Worm (Caenorhabditis elegans) whole organism, young adult: ENCODE results near the gene nsph-3.1.
"Not testable (repeated sequence)": the region's sequence is repeated elsewhere in the genome, so short reads cannot be mapped to it uniquely, and the experiment has no call there.

Source experiments
- B0035.1 ChIP-seq: sonication (generic microtip); optimal IDR thresholded peaks from 2 replicates; lab custom pipeline; 2016; ENCODE audit warnings: missing genetic modification characterization, mild to moderate bottlenecking, missing compliant biosample characterization, missing genotype, missing genetic modification reagents
- B0261.1 ChIP-seq: sonication (generic microtip); optimal IDR thresholded peaks from 2 replicates; lab custom pipeline; 2016; ENCODE audit warnings: mild to moderate bottlenecking, missing genetic modification characterization, moderate library complexity, missing compliant biosample characterization
- B0336.3 ChIP-seq: fragments of 200-800 bp; sonication (Bioruptor generic); IDR thresholded peaks from 2 replicates; pipeline ENCODE4 v1.3.6; 2022; ENCODE audit warnings: missing genetic modification characterization, missing compliant biosample characterization
- C17E4.6 ChIP-seq: fragments of 200-800 bp; sonication (Bioruptor generic); IDR thresholded peaks from 2 replicates; pipeline ENCODE4 v1.3.6; 2022; ENCODE audit warnings: missing genetic modification reagents, missing genetic modification characterization, missing compliant biosample characterization
- F49E8.2 ChIP-seq: sonication (generic microtip); optimal IDR thresholded peaks from 3 replicates; lab custom pipeline; 2017; ENCODE audit warnings: missing genetic modification characterization, mild to moderate bottlenecking, missing compliant biosample characterization, antibody characterized with exemption, moderate library complexity; ENCODE audit not compliant: insufficient read depth
- K12H6.12 ChIP-seq: fragments of 200-800 bp; sonication (Bioruptor generic); optimal IDR thresholded peaks from 2 replicates; lab custom pipeline; 2018; ENCODE audit warnings: mild to moderate bottlenecking, missing genetic modification characterization, missing compliant biosample characterization
- T07F8.4 ChIP-seq: sonication (generic microtip); optimal IDR thresholded peaks from 2 replicates; lab custom pipeline; 2016; ENCODE audit warnings: mild to moderate bottlenecking, missing genetic modification characterization, moderate library complexity, missing compliant biosample characterization
- Y53G8AR.9 ChIP-seq: fragments of 200-800 bp; sonication (Bioruptor generic); conservative IDR thresholded peaks from 2 replicates; pipeline ENCODE4 v1.3.6; 2022; ENCODE audit warnings: missing genetic modification reagents, missing genetic modification characterization, missing compliant biosample characterization
- Y56A3A.18 ChIP-seq: fragments of 200-800 bp; sonication (Bioruptor generic); IDR thresholded peaks from 2 replicates; pipeline ENCODE4 v1.3.6; 2022; ENCODE audit warnings: missing genetic modification reagents, missing genetic modification characterization, missing compliant biosample characterization
- Y95B8A.8 ChIP-seq: fragments of 200-800 bp; sonication (Bioruptor generic); IDR thresholded peaks from 2 replicates; pipeline ENCODE4 v1.3.6; 2022; ENCODE audit warnings: missing genetic modification reagents, missing genetic modification characterization, missing compliant biosample characterization
- akir-1 ChIP-seq: fragments of 200-800 bp; sonication (Bioruptor generic); optimal IDR thresholded peaks from 2 replicates; lab custom pipeline; 2018; ENCODE audit warnings: mild to moderate bottlenecking, missing genetic modification characterization, moderate library complexity, missing compliant biosample characterization
- aptf-2 ChIP-seq: fragments of 200-800 bp; sonication (Bioruptor generic); conservative IDR thresholded peaks from 2 replicates; pipeline ENCODE4 v1.3.6; 2022; ENCODE audit warnings: missing genetic modification reagents, missing genetic modification characterization, missing compliant biosample characterization
- aptf-3 ChIP-seq: fragments of 200-800 bp; sonication (Bioruptor generic); IDR thresholded peaks from 2 replicates; pipeline ENCODE4 v1.3.6; 2022; ENCODE audit warnings: missing genetic modification characterization, missing compliant biosample characterization
- athp-1 ChIP-seq: sonication (generic microtip); optimal IDR thresholded peaks from 2 replicates; lab custom pipeline; 2017; ENCODE audit warnings: mild to moderate bottlenecking, missing genetic modification characterization, missing compliant biosample characterization
- attf-5 ChIP-seq: fragments of 200-800 bp; sonication (Bioruptor generic); optimal IDR thresholded peaks from 2 replicates; lab custom pipeline; 2018; ENCODE audit warnings: mild to moderate bottlenecking, missing genetic modification characterization, missing compliant biosample characterization
- cebp-1 ChIP-seq, 2 experiments: fragments of 200-800 bp in 1 of 2; sonication (Bioruptor generic) in 1 of 2; sonication (generic microtip) in 1 of 2; IDR thresholded peaks in 1 of 2; optimal IDR thresholded peaks in 1 of 2; 2 replicates each; pipeline versions ENCODE4 v1.3.6 to Lab custom; 2017 to 2022; ENCODE audit warnings: missing compliant biosample characterization in 2 of 2, missing genetic modification characterization in 2 of 2, mild to moderate bottlenecking in 1 of 2, missing genetic modification reagents in 1 of 2, moderate library complexity in 1 of 2
- cebp-2 ChIP-seq: fragments of 200-800 bp; sonication (Bioruptor generic); IDR thresholded peaks from 2 replicates; pipeline ENCODE4 v1.3.6; 2022; ENCODE audit warnings: missing genetic modification characterization, missing compliant biosample characterization
- ceh-27 ChIP-seq: fragments of 200-800 bp; sonication (Bioruptor generic); optimal IDR thresholded peaks from 2 replicates; lab custom pipeline; 2018; ENCODE audit warnings: mild to moderate bottlenecking, missing genetic modification characterization, moderate library complexity, missing compliant biosample characterization
- ceh-91 ChIP-seq: fragments of 200-800 bp; sonication (Bioruptor generic); IDR thresholded peaks from 2 replicates; pipeline ENCODE4 v1.3.6; 2022; ENCODE audit warnings: missing genetic modification reagents, missing genetic modification characterization, missing compliant biosample characterization
- hlh-26 ChIP-seq: fragments of 200-800 bp; sonication (Bioruptor generic); conservative IDR thresholded peaks from 2 replicates; pipeline ENCODE4 v1.3.6; 2022; ENCODE audit warnings: missing genetic modification reagents, missing genetic modification characterization, missing compliant biosample characterization
- let-526 ChIP-seq: fragments of 200-800 bp; sonication (Bioruptor generic); IDR thresholded peaks from 2 replicates; pipeline ENCODE4 v1.3.6; 2022; ENCODE audit warnings: missing genetic modification reagents, missing genetic modification characterization, missing compliant biosample characterization
- lin-35 ChIP-seq, 3 experiments: fragments of 150-350 bp in 2 of 3; sonication (generic microtip) in 1 of 3; optimal IDR thresholded peaks; 2 replicates each; lab custom pipeline; 2014 to 2018; ENCODE audit warnings: missing biosample characterization in 3 of 3, missing genetic modification characterization in 3 of 3, missing genetic modification reagents in 3 of 3
- lsl-1 ChIP-seq: fragments of 200-800 bp; sonication (Bioruptor generic); optimal IDR thresholded peaks from 2 replicates; lab custom pipeline; 2018; ENCODE audit warnings: mild to moderate bottlenecking, missing genetic modification characterization, moderate library complexity, missing compliant biosample characterization
- madf-6 ChIP-seq: fragments of 200-800 bp; sonication (Bioruptor generic); IDR thresholded peaks from 2 replicates; pipeline ENCODE4 v1.3.6; 2022; ENCODE audit warnings: missing genetic modification reagents, missing genetic modification characterization, missing compliant biosample characterization
- mcd-1 ChIP-seq: fragments of 200-800 bp; sonication (Bioruptor generic); IDR thresholded peaks from 2 replicates; pipeline ENCODE4 v1.3.6; 2022; ENCODE audit warnings: missing genetic modification reagents, missing genetic modification characterization, missing compliant biosample characterization
- nfya-1 ChIP-seq: sonication (generic microtip); optimal IDR thresholded peaks from 2 replicates; lab custom pipeline; 2017; ENCODE audit warnings: antibody characterized with exemption, missing compliant biosample characterization, missing genetic modification characterization, borderline replicate concordance; ENCODE audit not compliant: insufficient read depth
- nfya-2 ChIP-seq: fragments of 200-800 bp; sonication (Bioruptor generic); IDR thresholded peaks from 2 replicates; pipeline ENCODE4 v1.3.6; 2022; ENCODE audit warnings: missing genetic modification reagents, missing genetic modification characterization, missing compliant biosample characterization
- nhr-80 ChIP-seq: sonication (generic microtip); optimal IDR thresholded peaks from 2 replicates; lab custom pipeline; 2016; ENCODE audit warnings: missing genetic modification characterization, missing compliant biosample characterization
- pbrm-1 ChIP-seq: fragments of 200-800 bp; sonication (Bioruptor generic); IDR thresholded peaks from 2 replicates; pipeline ENCODE4 v1.3.6; 2022; ENCODE audit warnings: missing genetic modification reagents, missing genetic modification characterization, missing compliant biosample characterization
- pha-4 ChIP-seq: fragments of 150-350 bp; sonication (generic microtip); optimal IDR thresholded peaks from 2 replicates; lab custom pipeline; 2014; ENCODE audit warnings: missing biosample characterization, missing genetic modification reagents, missing genetic modification characterization
- snpc-1.3 ChIP-seq: sonication (generic microtip); optimal IDR thresholded peaks from 2 replicates; lab custom pipeline; 2017; ENCODE audit warnings: missing genetic modification characterization, mild to moderate bottlenecking, missing compliant biosample characterization, antibody characterized with exemption, moderate library complexity, missing genotype, missing genetic modification reagents; ENCODE audit not compliant: insufficient read depth
- snpc-3.4 ChIP-seq: sonication (generic microtip); optimal IDR thresholded peaks from 2 replicates; lab custom pipeline; 2017; ENCODE audit warnings: missing genetic modification characterization, mild to moderate bottlenecking, missing compliant biosample characterization, antibody characterized with exemption, moderate library complexity, missing genotype, missing genetic modification reagents
- snpc-4 ChIP-seq, 5 experiments: fragments of 150-350 bp in 1 of 5; sonication (generic microtip) in 4 of 5; optimal IDR thresholded peaks; 2 replicates each; lab custom pipeline; 2014 to 2018; ENCODE audit warnings: missing genetic modification characterization in 5 of 5, missing biosample characterization in 3 of 5, antibody characterized with exemption in 2 of 5, mild to moderate bottlenecking in 2 of 5, missing compliant biosample characterization in 2 of 5, missing genotype in 2 of 5, moderate library complexity in 2 of 5, missing genetic modification reagents in 1 of 5
- sptf-2 ChIP-seq: fragments of 200-800 bp; sonication (Bioruptor generic); optimal IDR thresholded peaks from 2 replicates; lab custom pipeline; 2018; ENCODE audit warnings: mild to moderate bottlenecking, missing genetic modification characterization, missing compliant biosample characterization
- tbx-9 ChIP-seq: sonication (generic microtip); optimal IDR thresholded peaks from 2 replicates; lab custom pipeline; 2016; ENCODE audit warnings: borderline replicate concordance, missing genetic modification characterization, inconsistent platforms, missing compliant biosample characterization
- tlf-1 ChIP-seq: fragments of 200-800 bp; sonication (Bioruptor generic); optimal IDR thresholded peaks from 2 replicates; lab custom pipeline; 2018; ENCODE audit warnings: mild to moderate bottlenecking, missing genetic modification characterization, missing compliant biosample characterization
- zfh-2 ChIP-seq: fragments of 200-800 bp; sonication (Bioruptor generic); conservative IDR thresholded peaks from 2 replicates; pipeline ENCODE4 v1.3.6; 2022; ENCODE audit warnings: missing genetic modification reagents, missing genetic modification characterization, missing compliant biosample characterization
- zim-3 ChIP-seq: sonication (generic microtip); optimal IDR thresholded peaks from 2 replicates; lab custom pipeline; 2017; ENCODE audit warnings: mild to moderate bottlenecking, missing genetic modification characterization, moderate library complexity, missing compliant biosample characterization

nsph-3.1 gene

ce11 chrIV:10954955-10955354 is 5.3 kb downstream of the nsph-3.1 start, which contains the start of gene Y69E1A.4:
Y69E1A.4 (plus strand) TSS chrIV:10955255.
- TF ChIP-seq tlf-1; ceh-27; C17E4.6 (GFP tag; lab: Robert Waterston, UW): not testable (repeated sequence)

- TF ChIP-seq tbx-9 (tag; lab: Kevin White, UChicago), result no peak
- TF ChIP-seq B0035.1 (tag; lab: Kevin White, UChicago), result no peak
- TF ChIP-seq pbrm-1 (GFP tag; lab: Robert Waterston, UW), result no peak
- TF ChIP-seq B0336.3 (GFP tag; lab: Robert Waterston, UW), result no peak
- no peak for TF ChIP-seq lsl-1 (GFP tag; lab: Kevin White, UChicago)
- no peak for TF ChIP-seq madf-6
- no peak for TF ChIP-seq snpc-4 (GFP tag; optimal IDR thresholded peaks at IDR 0.05; lab: Kevin White, UChicago)
- no peak for TF ChIP-seq snpc-4 (tag; optimal IDR thresholded peaks at IDR 0.05; lab: Kevin White, UChicago)
- TF ChIP-seq aptf-3 (GFP tag; lab: Robert Waterston, UW), result no peak
- no peak for TF ChIP-seq hlh-26 (GFP tag; lab: Robert Waterston, UW)
- no peak for TF ChIP-seq cebp-1 (GFP tag; IDR thresholded peaks at IDR 0.05; lab: Robert Waterston, UW)
- no peak for TF ChIP-seq cebp-1 (tag; optimal IDR thresholded peaks at IDR 0.05; lab: Kevin White, UChicago)
- TF ChIP-seq T07F8.4, result no peak
- TF ChIP-seq ceh-91 (GFP tag; lab: Robert Waterston, UW), result no peak
- no peak for TF ChIP-seq F49E8.2 (tag; lab: Kevin White, UChicago)
- TF ChIP-seq zfh-2, result no peak
- no peak for TF ChIP-seq pha-4
- TF ChIP-seq B0261.1 (tag; lab: Kevin White, UChicago), result no peak
- TF ChIP-seq Y56A3A.18 (GFP tag; lab: Robert Waterston, UW), result no peak
- no peak for TF ChIP-seq Y95B8A.8 (GFP tag; lab: Robert Waterston, UW)
- no peak for TF ChIP-seq zim-3 (tag; lab: Kevin White, UChicago)
- no peak for TF ChIP-seq aptf-2 (GFP tag; lab: Robert Waterston, UW)
These were observed 8.1 kb downstream of the nsph-3.1 start, which contains the start of gene Y69E1A.5 for ce11 chrIV:10957583-10958229. Y69E1A.5 (minus strand) TSS chrIV:10957655.

- TF ChIP-seq let-526 (GFP tag; lab: Robert Waterston, UW) (no peak), sptf-2 (GFP tag; lab: Kevin White, UChicago) (no peak), lin-35 (GFP tag; optimal IDR thresholded peaks at IDR 0.05; lab: Kevin White, UChicago) (no peak), akir-1 (GFP tag; lab: Kevin White, UChicago) (no peak), athp-1 (tag; lab: Kevin White, UChicago) (no peak), K12H6.12 (no peak), cebp-2 (GFP tag; lab: Robert Waterston, UW) (no peak), Y56A3A.18 (GFP tag; lab: Robert Waterston, UW) (no peak), Y53G8AR.9 (no peak), F49E8.2 (tag; lab: Kevin White, UChicago) (no peak), nhr-80 (tag; lab: Kevin White, UChicago) (no peak), snpc-3.4 (tag; lab: Kevin White, UChicago) (no peak), nfya-2 (GFP tag; lab: Robert Waterston, UW) (no peak), attf-5 (no peak), mcd-1 (GFP tag; lab: Robert Waterston, UW) (no peak), nfya-1 (tag; lab: Kevin White, UChicago) (no peak), snpc-1.3 (tag; lab: Kevin White, UChicago) (no peak)
These were observed 8.6 kb downstream of the nsph-3.1 start, which contains the start of gene sri-19 for ce11 chrIV:10958230-10958588. sri-19 (plus strand) TSS chrIV:10958372.
